Worm (Caenorhabditis elegans) whole organism, L2 larva: ENCODE measurements around the gene Y56A3A.6.

Experiments used
- C34F6.9 ChIP-seq: fragments of 150-350 bp; optimal IDR thresholded peaks from 2 replicates; lab custom pipeline; 2014; ENCODE audit warnings: missing biosample characterization, missing genetic modification characterization
- R02D3.7 ChIP-seq: fragments of 150-350 bp; optimal IDR thresholded peaks from 2 replicates; lab custom pipeline; 2014; ENCODE audit warnings: missing biosample characterization, missing genetic modification characterization
- Y55F3AM.14 ChIP-seq: fragments of 200-800 bp; sonication (Bioruptor generic); optimal IDR thresholded peaks from 2 replicates; lab custom pipeline; 2018; ENCODE audit warnings: mild to moderate bottlenecking, missing genetic modification characterization, missing compliant biosample characterization
- ZK546.5 ChIP-seq: sonication (generic microtip); optimal IDR thresholded peaks from 2 replicates; lab custom pipeline; 2017; ENCODE audit warnings: missing biosample characterization, missing genetic modification characterization
- alr-1 ChIP-seq: fragments of 150-350 bp; optimal IDR thresholded peaks from 2 replicates; lab custom pipeline; 2014; ENCODE audit warnings: missing biosample characterization, missing genetic modification characterization
- aly-2 ChIP-seq: fragments of 150-350 bp; optimal IDR thresholded peaks from 2 replicates; lab custom pipeline; 2014; ENCODE audit warnings: missing biosample characterization, missing genetic modification characterization
- ama-1 ChIP-seq: fragments of 150-350 bp; optimal IDR thresholded peaks from 2 replicates; lab custom pipeline; 2018; ENCODE audit warnings: inconsistent platforms
- blmp-1 ChIP-seq: sonication (generic microtip); optimal IDR thresholded peaks from 2 replicates; lab custom pipeline; 2017; ENCODE audit warnings: missing genetic modification characterization, mild to moderate bottlenecking, missing compliant biosample characterization, antibody characterized with exemption, moderate library complexity; ENCODE audit not compliant: insufficient read depth
- ceh-82 ChIP-seq: fragments of 150-350 bp; optimal IDR thresholded peaks from 2 replicates; lab custom pipeline; 2014; ENCODE audit warnings: missing biosample characterization, missing genetic modification characterization
- crh-2 ChIP-seq: sonication (generic microtip); optimal IDR thresholded peaks from 2 replicates; lab custom pipeline; 2017; ENCODE audit warnings: missing biosample characterization, missing genetic modification characterization
- dmd-4 ChIP-seq: sonication (generic microtip); optimal IDR thresholded peaks from 2 replicates; lab custom pipeline; 2017; ENCODE audit warnings: missing biosample characterization, missing genetic modification characterization
- elt-3 ChIP-seq: sonication (generic microtip); optimal IDR thresholded peaks from 2 replicates; lab custom pipeline; 2017; ENCODE audit warnings: missing biosample characterization, missing genetic modification characterization
- gmeb-1 ChIP-seq: fragments of 150-350 bp; optimal IDR thresholded peaks from 2 replicates; lab custom pipeline; 2014; ENCODE audit warnings: missing biosample characterization, missing genetic modification characterization
- lin-11 ChIP-seq: fragments of 150-350 bp; sonication (generic microtip); optimal IDR thresholded peaks from 2 replicates; lab custom pipeline; 2014; ENCODE audit warnings: missing biosample characterization, missing genetic modification characterization, inconsistent platforms, mixed read lengths
- lin-13 ChIP-seq: fragments of 150-350 bp; optimal IDR thresholded peaks from 2 replicates; lab custom pipeline; 2014; ENCODE audit warnings: missing biosample characterization, missing genetic modification reagents, missing genetic modification characterization
- lin-39 ChIP-seq: fragments of 150-350 bp; optimal IDR thresholded peaks from 2 replicates; lab custom pipeline; 2014; ENCODE audit warnings: missing biosample characterization, missing genetic modification reagents, missing genetic modification characterization
- lsy-2 ChIP-seq, 2 experiments: fragments of 150-350 bp in 1 of 2; sonication (generic microtip) in 1 of 2; optimal IDR thresholded peaks; 2 replicates each; lab custom pipeline; 2014 to 2017; ENCODE audit warnings: missing biosample characterization in 2 of 2, missing genetic modification characterization in 2 of 2
- mab-5 ChIP-seq: fragments of 150-350 bp; optimal IDR thresholded peaks from 2 replicates; lab custom pipeline; 2014; ENCODE audit warnings: missing biosample characterization, missing genetic modification characterization
- mbf-1 ChIP-seq: sonication (generic microtip); optimal IDR thresholded peaks from 2 replicates; lab custom pipeline; 2017; ENCODE audit warnings: missing biosample characterization, missing genetic modification characterization
- nhr-10 ChIP-seq: sonication (generic microtip); optimal IDR thresholded peaks from 2 replicates; lab custom pipeline; 2017; ENCODE audit warnings: missing biosample characterization, missing genetic modification characterization
- nhr-11 ChIP-seq: fragments of 150-350 bp; optimal IDR thresholded peaks from 2 replicates; lab custom pipeline; 2014; ENCODE audit warnings: missing biosample characterization, missing genetic modification characterization
- nhr-12 ChIP-seq: fragments of 150-350 bp; optimal IDR thresholded peaks from 2 replicates; lab custom pipeline; 2014; ENCODE audit warnings: missing biosample characterization, missing genetic modification characterization
- nhr-237 ChIP-seq: fragments of 150-350 bp; optimal IDR thresholded peaks from 2 replicates; lab custom pipeline; 2014; ENCODE audit warnings: missing biosample characterization, missing genetic modification characterization
- nhr-25 ChIP-seq: fragments of 150-350 bp; sonication (generic microtip); optimal IDR thresholded peaks from 3 replicates; lab custom pipeline; 2014; ENCODE audit warnings: missing biosample characterization, missing genetic modification characterization
- nhr-6 ChIP-seq: fragments of 150-350 bp; optimal IDR thresholded peaks from 2 replicates; lab custom pipeline; 2014; ENCODE audit warnings: missing biosample characterization, missing genetic modification characterization
- nhr-77 ChIP-seq: fragments of 150-350 bp; optimal IDR thresholded peaks from 2 replicates; lab custom pipeline; 2014; ENCODE audit warnings: missing biosample characterization, missing genetic modification characterization
- peb-1 ChIP-seq: fragments of 150-350 bp; optimal IDR thresholded peaks from 2 replicates; lab custom pipeline; 2014; ENCODE audit warnings: missing biosample characterization, missing genetic modification characterization
- skn-1 ChIP-seq: sonication (generic microtip); optimal IDR thresholded peaks from 2 replicates; lab custom pipeline; 2017; ENCODE audit warnings: missing biosample characterization, missing genetic modification characterization
- sma-3 ChIP-seq: sonication (generic microtip); optimal IDR thresholded peaks from 2 replicates; lab custom pipeline; 2016; ENCODE audit warnings: missing genetic modification reagents, missing genetic modification characterization, missing compliant biosample characterization
- snpc-4 ChIP-seq: fragments of 150-350 bp; optimal IDR thresholded peaks from 2 replicates; lab custom pipeline; 2014; ENCODE audit warnings: missing biosample characterization, missing genetic modification characterization
- unc-39 ChIP-seq: fragments of 150-350 bp; optimal IDR thresholded peaks from 2 replicates; lab custom pipeline; 2014; ENCODE audit warnings: missing biosample characterization, missing genetic modification characterization
- unc-55 ChIP-seq: fragments of 150-350 bp; sonication (generic microtip); optimal IDR thresholded peaks from 3 replicates; lab custom pipeline; 2014; ENCODE audit warnings: missing biosample characterization, missing genetic modification reagents, missing genetic modification characterization
- unc-62 ChIP-seq: fragments of 150-350 bp; optimal IDR thresholded peaks from 2 replicates; lab custom pipeline; 2014; ENCODE audit warnings: missing biosample characterization, missing genetic modification reagents, missing genetic modification characterization
- zag-1 ChIP-seq: fragments of 150-350 bp; optimal IDR thresholded peaks from 2 replicates; lab custom pipeline; 2014; ENCODE audit warnings: missing biosample characterization, missing genetic modification characterization
- ztf-1 ChIP-seq: fragments of 200-800 bp; sonication (Bioruptor generic); conservative IDR thresholded peaks from 2 replicates; pipeline ENCODE4 v1.3.6; 2022; ENCODE audit warnings: missing genetic modification characterization, missing compliant biosample characterization
- ztf-11 ChIP-seq: sonication (generic microtip); optimal IDR thresholded peaks from 2 replicates; lab custom pipeline; 2017; ENCODE audit warnings: missing biosample characterization, missing genetic modification characterization

The Y56A3A.6 gene

DNA sequence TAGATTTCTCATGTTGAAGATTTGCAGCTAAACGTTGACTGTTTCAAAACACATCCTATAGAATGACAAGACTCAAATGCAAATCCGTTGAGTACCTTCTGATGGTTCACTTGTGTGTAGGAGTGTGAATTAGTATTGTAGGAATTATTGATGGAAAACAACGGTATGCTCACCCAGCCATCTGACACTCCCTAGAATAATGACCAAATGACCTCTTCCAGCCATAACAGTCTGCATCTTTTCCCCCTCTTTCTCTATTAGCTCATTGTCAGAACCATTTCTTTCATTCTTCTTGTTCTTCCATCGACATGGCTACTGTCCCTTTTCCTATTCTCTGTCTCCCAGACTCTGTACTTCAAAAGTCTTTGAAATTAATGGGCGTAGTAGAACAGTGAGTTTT is 30.1 kb upstream of the Y56A3A.6 start, which contains the start of gene fbxb-24:
Gene fbxb-24 (plus strand): TSS at position 301 of the 400 bp plus-strand sequence.
- no peak for TF ChIP-seq lin-39 (tag; lab: Kevin White, UChicago)
- no peak for TF ChIP-seq mbf-1 (tag; lab: Kevin White, UChicago)
- no peak for TF ChIP-seq snpc-4
- TF ChIP-seq C34F6.9 (tag; lab: Kevin White, UChicago): no peak
- no peak for TF ChIP-seq sma-3
- no peak for TF ChIP-seq ztf-1 (GFP tag; lab: Robert Waterston, UW)
- no peak for TF ChIP-seq Y55F3AM.14 (GFP tag; lab: Kevin White, UChicago)
- no peak for TF ChIP-seq nhr-77
- TF ChIP-seq nhr-237 (tag; lab: Kevin White, UChicago): no peak
- no peak for TF ChIP-seq nhr-6 (tag; lab: Kevin White, UChicago)
- no peak for TF ChIP-seq unc-39
- TF ChIP-seq skn-1 (tag; lab: Kevin White, UChicago): no peak

DNA sequence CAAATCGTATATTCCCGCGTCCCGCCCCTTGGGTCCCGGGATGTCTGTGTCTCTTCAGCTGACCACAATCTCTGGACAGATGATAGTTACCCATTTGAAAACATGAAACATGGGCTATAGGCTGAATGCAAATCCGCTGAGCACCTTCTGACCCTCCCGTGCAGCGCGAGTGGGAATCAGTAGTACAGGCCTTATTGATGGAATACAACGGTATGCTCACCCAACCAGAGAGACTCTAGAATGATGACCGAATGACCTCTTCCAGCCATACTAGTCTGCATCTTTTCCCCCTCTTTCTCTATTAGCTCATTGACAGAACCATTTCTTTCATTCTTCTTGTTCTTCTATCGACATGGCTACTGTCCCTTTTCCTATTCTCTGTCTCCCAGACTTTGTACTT is 28.6 kb upstream of the Y56A3A.6 start, which contains the start of gene sdz-33:
Gene sdz-33 (plus strand): TSS at position 301 of the 400 bp plus-strand sequence.
- TF ChIP-seq elt-3 (tag; lab: Kevin White, UChicago): no peak
- TF ChIP-seq aly-2: no peak
- TF ChIP-seq nhr-6 (tag; lab: Kevin White, UChicago): no peak
- TF ChIP-seq nhr-25 (tag; lab: Kevin White, UChicago): no peak
- TF ChIP-seq mbf-1 (tag; lab: Kevin White, UChicago): no peak
- TF ChIP-seq lin-13 (GFP tag; lab: Kevin White, UChicago): no peak
- no peak for TF ChIP-seq nhr-10 (tag; lab: Kevin White, UChicago)
- TF ChIP-seq ceh-82 (tag; lab: Kevin White, UChicago): no peak
- TF ChIP-seq ztf-11: no peak
- no peak for TF ChIP-seq ZK546.5 (tag; lab: Kevin White, UChicago)
- no peak for TF ChIP-seq dmd-4 (tag; lab: Kevin White, UChicago)
- no peak for TF ChIP-seq peb-1 (tag; lab: Kevin White, UChicago)
- TF ChIP-seq unc-39: no peak
- TF ChIP-seq Y55F3AM.14 (GFP tag; lab: Kevin White, UChicago): no peak
- TF ChIP-seq ama-1 (lab: Kevin White, UChicago): no peak
- TF ChIP-seq gmeb-1 (tag; lab: Kevin White, UChicago): no peak
- TF ChIP-seq snpc-4: no peak
- no peak for TF ChIP-seq unc-62 (GFP tag; lab: Kevin White, UChicago)
- TF ChIP-seq ztf-1 (GFP tag; lab: Robert Waterston, UW): no peak
- TF ChIP-seq nhr-12 (tag; lab: Kevin White, UChicago): no peak

DNA sequence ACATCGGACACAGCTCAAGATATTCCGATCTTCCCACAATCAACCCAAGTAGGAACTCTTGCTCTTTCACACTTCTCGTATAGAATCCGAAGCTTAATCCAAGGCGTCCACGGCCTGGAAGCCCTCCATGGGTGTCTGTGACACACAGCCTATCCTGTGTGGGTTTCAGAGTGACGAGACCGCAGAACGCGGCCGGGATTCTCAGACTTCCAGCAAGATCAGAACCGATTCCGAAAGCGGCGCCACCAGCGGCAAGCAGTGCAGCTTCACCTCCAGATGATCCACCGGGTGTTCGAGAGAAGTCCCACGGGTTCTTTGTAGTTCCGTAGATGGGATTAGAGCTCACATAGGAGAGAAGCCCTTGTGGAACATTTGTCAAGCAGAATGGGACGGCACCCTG is 24.2 kb upstream of the Y56A3A.6 start:
- TF ChIP-seq alr-1 (tag; lab: Kevin White, UChicago) (no peak), nhr-12 (tag; lab: Kevin White, UChicago) (no peak), Y55F3AM.14 (GFP tag; lab: Kevin White, UChicago) (no peak), lin-11 (tag; lab: Kevin White, UChicago) (no peak), ZK546.5 (tag; lab: Kevin White, UChicago) (no peak), C34F6.9 (tag; lab: Kevin White, UChicago) (no peak), gmeb-1 (tag; lab: Kevin White, UChicago) (no peak), nhr-237 (tag; lab: Kevin White, UChicago) (no peak), mbf-1 (tag; lab: Kevin White, UChicago) (no peak), unc-55 (GFP tag; lab: Kevin White, UChicago) (no peak), unc-62 (GFP tag; lab: Kevin White, UChicago) (no peak), lsy-2 (tag; optimal IDR thresholded peaks at IDR 0.05; lab: Kevin White, UChicago) (no peak), elt-3 (tag; lab: Kevin White, UChicago) (no peak), ceh-82 (tag; lab: Kevin White, UChicago) (no peak)

ce11 chrIII:11900022-11900421 is 21.4 kb upstream of the Y56A3A.6 start:
- no peak for TF ChIP-seq lin-13 (GFP tag; lab: Kevin White, UChicago)
- no peak for TF ChIP-seq unc-62 (GFP tag; lab: Kevin White, UChicago)
- no peak for TF ChIP-seq blmp-1
- no peak for TF ChIP-seq ama-1 (lab: Kevin White, UChicago)
- TF ChIP-seq lin-11 (tag; lab: Kevin White, UChicago): no peak
- TF ChIP-seq skn-1 (tag; lab: Kevin White, UChicago): no peak
- TF ChIP-seq C34F6.9 (tag; lab: Kevin White, UChicago): no peak
- TF ChIP-seq aly-2: no peak
- TF ChIP-seq zag-1 (tag; lab: Kevin White, UChicago): no peak
- TF ChIP-seq nhr-11 (tag; lab: Kevin White, UChicago): no peak
- no peak for TF ChIP-seq crh-2 (tag; lab: Kevin White, UChicago)
- no peak for TF ChIP-seq lsy-2 (tag; optimal IDR thresholded peaks at IDR 0.05; lab: Kevin White, UChicago)
- TF ChIP-seq R02D3.7 (tag; lab: Kevin White, UChicago): no peak
- no peak for TF ChIP-seq mab-5 (tag; lab: Kevin White, UChicago)
- TF ChIP-seq, all 48 proteins: peak for 0
